Fruit fly (Drosophila melanogaster) whole organism, wandering third instar larva: ENCODE data around the gene CG13601.

ENCODE experiments used
- HLH106 ChIP-seq: fragments of 200-800 bp; optimal IDR thresholded peaks from 3 replicates; lab custom pipeline; 2019; ENCODE audit warnings: missing biosample characterization, mild to moderate bottlenecking, missing genetic modification characterization, moderate library complexity
- usp ChIP-seq: fragments of >200 bp; optimal IDR thresholded peaks from 2 replicates; lab custom pipeline; 2017; ENCODE audit warnings: missing biosample characterization, missing genetic modification characterization

DNA sequence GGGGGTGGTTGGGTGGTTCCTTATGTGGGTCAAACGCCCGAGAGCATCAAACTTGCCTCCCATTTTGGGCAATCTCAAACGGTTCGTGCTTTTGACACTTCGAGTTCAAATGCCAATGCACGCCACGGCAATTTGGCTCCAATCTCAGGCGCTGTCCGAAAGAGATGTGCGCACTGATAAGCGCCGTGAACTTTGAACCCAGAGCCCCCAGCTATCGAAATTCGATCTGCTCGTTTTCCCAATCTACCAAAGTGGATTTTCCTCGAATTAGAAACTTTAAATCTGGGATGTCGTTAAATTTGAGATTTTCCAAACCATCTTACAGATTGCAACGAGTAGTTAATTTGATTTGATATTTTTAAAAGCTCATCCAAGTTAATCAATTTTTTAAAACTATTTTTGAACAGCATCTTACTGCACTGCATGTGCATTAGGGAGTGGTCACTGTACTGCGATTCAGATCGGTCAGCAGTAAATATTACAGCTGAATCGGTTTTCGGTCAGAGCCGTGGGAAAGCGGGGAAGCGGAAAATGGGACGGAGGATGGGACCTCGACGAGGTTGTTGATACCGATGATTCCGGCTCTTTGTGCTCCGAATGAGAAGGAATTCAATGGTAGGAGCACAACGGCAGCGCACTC is 43.2 kb downstream of the CG13601 start:
- no peak for TF ChIP-seq usp (GFP tag; lab: Kevin White, UChicago)
- TF ChIP-seq HLH106 (tag; lab: Kevin White, UChicago), result no peak
